Fruit fly (Drosophila melanogaster) whole organism, embryonic: ENCODE measurements around the gene T48.

ENCODE experiments used
- BtbVII ChIP-seq: fragments of 200-800 bp; sonication (Bioruptor generic); optimal IDR thresholded peaks from 3 replicates; lab custom pipeline; 2017; ENCODE audit warnings: missing biosample characterization, mild to moderate bottlenecking, missing genetic modification characterization
- CG10565 ChIP-seq: fragments of 200-800 bp; sonication (Bioruptor generic); optimal IDR thresholded peaks from 3 replicates; lab custom pipeline; 2016; ENCODE audit warnings: missing biosample characterization, mild to moderate bottlenecking, missing genetic modification characterization
- CG10979 ChIP-seq: fragments of 200-800 bp; sonication (Bioruptor generic); optimal IDR thresholded peaks from 2 replicates; lab custom pipeline; 2018; ENCODE audit warnings: missing biosample characterization, mild to moderate bottlenecking, missing genetic modification characterization, moderate library complexity
- CG12942 ChIP-seq: fragments of 200-800 bp; sonication (Bioruptor generic); optimal IDR thresholded peaks from 3 replicates; lab custom pipeline; 2016; ENCODE audit warnings: missing biosample characterization, missing genetic modification characterization
- CG13296 ChIP-seq: fragments of 200-800 bp; sonication (Bioruptor generic); optimal IDR thresholded peaks from 3 replicates; lab custom pipeline; 2018; ENCODE audit warnings: missing biosample characterization, mild to moderate bottlenecking, missing genetic modification characterization
- CG13424 ChIP-seq: fragments of 200-800 bp; sonication (Bioruptor generic); optimal IDR thresholded peaks from 2 replicates; lab custom pipeline; 2019; ENCODE audit warnings: missing biosample characterization, mild to moderate bottlenecking, missing genetic modification characterization, moderate library complexity
- CG14860 ChIP-seq: fragments of 200-800 bp; sonication (Bioruptor generic); IDR thresholded peaks from 3 replicates; pipeline ENCODE4 v1.3.6; 2022; ENCODE audit warnings: missing biosample characterization, missing genetic modification characterization; ENCODE audit not compliant: partially characterized antibody
- CG15269 ChIP-seq: fragments of 200-800 bp; sonication (Bioruptor generic); optimal IDR thresholded peaks from 2 replicates; lab custom pipeline; 2018; ENCODE audit warnings: missing biosample characterization, mild to moderate bottlenecking, missing genetic modification characterization, moderate library complexity
- CG1603 ChIP-seq: fragments of 200-800 bp; sonication (Bioruptor generic); optimal IDR thresholded peaks from 2 replicates; lab custom pipeline; 2019; ENCODE audit warnings: missing biosample characterization, mild to moderate bottlenecking, missing genetic modification characterization, moderate library complexity
- CG1647 ChIP-seq: fragments of 200-800 bp; sonication (Bioruptor generic); optimal IDR thresholded peaks from 3 replicates; lab custom pipeline; 2016; ENCODE audit warnings: missing biosample characterization, missing genetic modification characterization
- CG18262 ChIP-seq: fragments of 200-800 bp; optimal IDR thresholded peaks from 3 replicates; lab custom pipeline; 2019; ENCODE audit warnings: missing biosample characterization, mild to moderate bottlenecking, missing genetic modification characterization, moderate library complexity
- CG18476 ChIP-seq: fragments of 200-800 bp; sonication (Bioruptor generic); optimal IDR thresholded peaks from 2 replicates; lab custom pipeline; 2016; ENCODE audit warnings: missing biosample characterization, mild to moderate bottlenecking, missing genetic modification characterization
- CG34376 ChIP-seq: fragments of 200-800 bp; sonication (Bioruptor generic); optimal IDR thresholded peaks from 2 replicates; lab custom pipeline; 2018; ENCODE audit warnings: missing biosample characterization, mild to moderate bottlenecking, missing genetic modification characterization
- CG42726 ChIP-seq: fragments of 200-800 bp; sonication (Bioruptor generic); IDR thresholded peaks from 2 replicates; pipeline ENCODE4 v1.3.6; 2022; ENCODE audit warnings: missing biosample characterization, missing genetic modification characterization; ENCODE audit not compliant: partially characterized antibody
- CG8944 ChIP-seq: fragments of 200-800 bp; sonication (Bioruptor generic); optimal IDR thresholded peaks from 3 replicates; lab custom pipeline; 2016; ENCODE audit warnings: missing biosample characterization, missing genetic modification characterization
- CTCF ChIP-seq: fragments of 200-800 bp; sonication (Bioruptor generic); optimal IDR thresholded peaks from 2 replicates; lab custom pipeline; 2017; ENCODE audit warnings: missing biosample characterization, mild to moderate bottlenecking, missing genetic modification characterization, moderate library complexity
- CoRest ChIP-seq: fragments of 200-800 bp; sonication (Bioruptor generic); optimal IDR thresholded peaks from 3 replicates; lab custom pipeline; 2018; ENCODE audit warnings: missing biosample characterization, mild to moderate bottlenecking, missing genetic modification characterization, moderate library complexity
- Doc3 ChIP-seq: fragments of 200-800 bp; sonication (Bioruptor generic); IDR thresholded peaks from 3 replicates; pipeline ENCODE4 v1.3.6; 2022; ENCODE audit warnings: missing biosample characterization, missing genetic modification characterization; ENCODE audit not compliant: partially characterized antibody
- PHDP ChIP-seq: fragments of 200-800 bp; sonication (Bioruptor generic); optimal IDR thresholded peaks from 3 replicates; lab custom pipeline; 2018; ENCODE audit warnings: missing biosample characterization, mild to moderate bottlenecking, missing genetic modification characterization, moderate library complexity
- Scr ChIP-seq: fragments of 200-800 bp; sonication (Bioruptor generic); IDR thresholded peaks from 2 replicates; pipeline ENCODE4 v1.3.6; 2022; ENCODE audit warnings: missing biosample characterization, missing genetic modification characterization; ENCODE audit not compliant: partially characterized antibody
- Sry-δ ChIP-seq: fragments of 200-800 bp; sonication (Bioruptor generic); optimal IDR thresholded peaks from 2 replicates; lab custom pipeline; 2016; ENCODE audit warnings: missing biosample characterization, missing genetic modification characterization
- Stat92E ChIP-seq, 3 experiments: fragments of >200 bp in 2 of 3; fragments of 200-800 bp in 1 of 3; sonication (Bioruptor generic) in 1 of 3; optimal IDR thresholded peaks; 2 replicates each; lab custom pipeline; 2017 to 2019; ENCODE audit warnings: missing biosample characterization in 3 of 3, missing genetic modification characterization in 3 of 3, mild to moderate bottlenecking in 1 of 3, moderate library complexity in 1 of 3
- Trl ChIP-seq, 3 experiments: fragments of >200 bp in 2 of 3; fragments of 200-800 bp in 1 of 3; sonication (Bioruptor generic) in 1 of 3; optimal IDR thresholded peaks; 2 replicates in 1 of 3; 3 replicates in 2 of 3; lab custom pipeline; 2016 to 2017; ENCODE audit warnings: missing biosample characterization in 1 of 3, missing genetic modification characterization in 1 of 3
- Vsx1 ChIP-seq: fragments of 200-800 bp; sonication (Bioruptor generic); optimal IDR thresholded peaks from 2 replicates; lab custom pipeline; 2017; ENCODE audit warnings: missing biosample characterization, mild to moderate bottlenecking, missing genetic modification characterization, missing genetic modification reagents
- Xrp1 ChIP-seq: fragments of 200-800 bp; sonication (Bioruptor generic); IDR thresholded peaks from 2 replicates; pipeline ENCODE4 v1.3.6; 2022; ENCODE audit warnings: missing biosample characterization, missing genetic modification characterization
- al ChIP-seq: fragments of 200-800 bp; sonication (Bioruptor generic); IDR thresholded peaks from 2 replicates; pipeline ENCODE4 v1.3.6; 2022; ENCODE audit warnings: missing biosample characterization, missing genetic modification characterization
- amos ChIP-seq: fragments of 200-800 bp; sonication (Bioruptor generic); IDR thresholded peaks from 2 replicates; pipeline ENCODE4 v1.3.6; 2022; ENCODE audit warnings: missing biosample characterization, missing genetic modification characterization; ENCODE audit not compliant: partially characterized antibody
- bbx ChIP-seq: fragments of 200-800 bp; sonication (Bioruptor generic); IDR thresholded peaks from 2 replicates; pipeline ENCODE4 v1.3.6; 2022; ENCODE audit warnings: missing biosample characterization, missing genetic modification characterization; ENCODE audit not compliant: partially characterized antibody
- bsh ChIP-seq, 2 experiments: fragments of 200-800 bp; sonication (Bioruptor generic); optimal IDR thresholded peaks; 2 replicates each; lab custom pipeline; 2017 to 2018; ENCODE audit warnings: mild to moderate bottlenecking in 2 of 2, missing biosample characterization in 2 of 2, missing genetic modification characterization in 2 of 2, moderate library complexity in 1 of 2
- eve ChIP-seq, 2 experiments: fragments of >200 bp; optimal IDR thresholded peaks; 2 replicates each; lab custom pipeline; 2017; ENCODE audit warnings: missing biosample characterization in 2 of 2, missing genetic modification characterization in 2 of 2
- gcm2 ChIP-seq: fragments of 200-800 bp; sonication (Bioruptor generic); optimal IDR thresholded peaks from 2 replicates; lab custom pipeline; 2016; ENCODE audit warnings: missing biosample characterization, missing genetic modification characterization
- h ChIP-seq: fragments of >200 bp; optimal IDR thresholded peaks from 2 replicates; lab custom pipeline; 2017
- hbn ChIP-seq: fragments of 200-800 bp; sonication (Bioruptor generic); IDR thresholded peaks from 2 replicates; pipeline ENCODE4 v1.3.6; 2022; ENCODE audit warnings: missing biosample characterization, missing genetic modification characterization; ENCODE audit not compliant: partially characterized antibody
- inv ChIP-seq: fragments of 200-800 bp; sonication (Bioruptor generic); IDR thresholded peaks from 2 replicates; pipeline ENCODE4 v1.3.6; 2022; ENCODE audit warnings: missing biosample characterization, missing genetic modification characterization; ENCODE audit not compliant: partially characterized antibody
- ken ChIP-seq: fragments of 200-800 bp; sonication (Bioruptor generic); IDR thresholded peaks from 3 replicates; pipeline ENCODE4 v1.3.6; 2022; ENCODE audit warnings: missing biosample characterization, missing genetic modification characterization
- lbe ChIP-seq: fragments of 200-800 bp; sonication (Bioruptor generic); optimal IDR thresholded peaks from 2 replicates; lab custom pipeline; 2016; ENCODE audit warnings: missing biosample characterization, mild to moderate bottlenecking, missing genetic modification characterization
- mld ChIP-seq: fragments of 200-800 bp; sonication (Bioruptor generic); IDR thresholded peaks from 3 replicates; pipeline ENCODE4 v1.3.6; 2022; ENCODE audit warnings: missing biosample characterization, missing genetic modification characterization; ENCODE audit not compliant: partially characterized antibody
- nau ChIP-seq: fragments of 200-800 bp; sonication (Bioruptor generic); optimal IDR thresholded peaks from 3 replicates; lab custom pipeline; 2017; ENCODE audit warnings: missing biosample characterization, mild to moderate bottlenecking, missing genetic modification characterization, missing genetic modification reagents
- nerfin-1 ChIP-seq: fragments of 200-800 bp; sonication (Bioruptor generic); optimal IDR thresholded peaks from 3 replicates; lab custom pipeline; 2019; ENCODE audit warnings: missing biosample characterization, mild to moderate bottlenecking, missing genetic modification characterization, moderate library complexity
- nerfin-2 ChIP-seq: fragments of 200-800 bp; sonication (Bioruptor generic); IDR thresholded peaks from 2 replicates; pipeline ENCODE4 v1.3.6; 2022; ENCODE audit warnings: missing biosample characterization, missing genetic modification characterization; ENCODE audit not compliant: partially characterized antibody
- pho ChIP-seq: fragments of 200-800 bp; sonication (Bioruptor generic); optimal IDR thresholded peaks from 2 replicates; lab custom pipeline; 2016; ENCODE audit warnings: missing biosample characterization, missing genetic modification characterization
- pros ChIP-seq: fragments of 200-800 bp; sonication (Bioruptor generic); optimal IDR thresholded peaks from 3 replicates; lab custom pipeline; 2019; ENCODE audit warnings: missing biosample characterization, mild to moderate bottlenecking, missing genetic modification characterization, moderate library complexity
- run ChIP-seq: fragments of 200-800 bp; sonication (Bioruptor generic); optimal IDR thresholded peaks from 3 replicates; lab custom pipeline; 2018; ENCODE audit warnings: missing biosample characterization, mild to moderate bottlenecking, missing genetic modification characterization
- scrt ChIP-seq: fragments of 200-800 bp; sonication (Bioruptor generic); optimal IDR thresholded peaks from 2 replicates; lab custom pipeline; 2018; ENCODE audit warnings: missing biosample characterization, mild to moderate bottlenecking, missing genetic modification characterization, moderate library complexity
- sens ChIP-seq: fragments of 200-800 bp; sonication (Bioruptor generic); peaks from one replicate; lab custom pipeline; 2016; ENCODE audit warnings: missing biosample characterization, missing genetic modification characterization
- vnd ChIP-seq: fragments of 200-800 bp; sonication (Bioruptor generic); IDR thresholded peaks from 3 replicates; pipeline ENCODE4 v1.3.6; 2022; ENCODE audit warnings: missing biosample characterization, missing genetic modification characterization; ENCODE audit not compliant: partially characterized antibody
- vvl ChIP-seq: fragments of 200-800 bp; sonication (Bioruptor generic); IDR thresholded peaks from 2 replicates; pipeline ENCODE4 v1.3.6; 2022; ENCODE audit warnings: missing biosample characterization, missing genetic modification characterization

Gene T48

dm6 chr3R:26947296-26947880 lies 65.9 kb downstream of the T48 start, which contains the start of gene Spag1 (continued):
- TF ChIP-seq hbn (GFP tag; lab: Robert Waterston, UW) (peak; percentile 43; the same call in 1 of the 2 replicates), bbx (peak; percentile 88), nerfin-2 (GFP tag; lab: Robert Waterston, UW) (peak; percentile 64; the same call in 1 of the 2 replicates), CG42726 (GFP tag; lab: Robert Waterston, UW) (peak; percentile 85; the same call in 1 of the 2 replicates), Scr (GFP tag; lab: Robert Waterston, UW) (peak; percentile 77), vvl (GFP tag; lab: Robert Waterston, UW) (peak; percentile 16; the same call in 1 of the 2 replicates), amos (peak; percentile 82), BtbVII (peak; percentile 24), CG13424 (tag; lab: Kevin White, UChicago) (no peak), PHDP (tag; lab: Kevin White, UChicago) (peak; percentile 30), CG14860 (GFP tag; lab: Robert Waterston, UW) (peak; percentile 77), Sry-δ (GFP tag; lab: Kevin White, UChicago) (no peak), gcm2 (GFP tag; lab: Kevin White, UChicago) (no peak), nau (GFP tag; lab: Kevin White, UChicago) (peak; percentile 29), pho (GFP tag; lab: Kevin White, UChicago) (no peak), CG12942 (GFP tag; lab: Kevin White, UChicago) (no peak), CG15269 (tag; lab: Kevin White, UChicago) (no peak), scrt (peak; percentile 13), CG1647 (GFP tag; lab: Kevin White, UChicago) (no peak), inv (peak; percentile 35; the same call in 1 of the 2 replicates), nerfin-1 (peak; percentile 32), Vsx1 (peak; percentile 9), Stat92E (GFP tag; optimal IDR thresholded peaks at IDR 0.05; lab: Kevin White, UChicago) (peak in 1 of 3 experiments; percentile 83), CG10979 (tag; lab: Kevin White, UChicago) (peak; percentile 6), CoRest (no peak), mld (peak; percentile 85), Doc3 (GFP tag; lab: Robert Waterston, UW) (peak; percentile 51; the same call in 1 of the 3 replicates), eve (GFP tag; optimal IDR thresholded peaks at IDR 0.05; lab: Kevin White, UChicago) (peak in 1 of 2 experiments; percentile 85), pros (GFP tag; lab: Kevin White, UChicago) (peak; percentile 71), CG10565 (GFP tag; lab: Kevin White, UChicago) (no peak), run (tag; lab: Kevin White, UChicago) (no peak), CG8944 (no peak), CG1603 (no peak), al (GFP tag; lab: Robert Waterston, UW) (no peak), ken (GFP tag; lab: Robert Waterston, UW) (no peak), CG18262 (peak; percentile 22), vnd (GFP tag; lab: Robert Waterston, UW) (peak; percentile 76; the same call in 2 of the 3 replicates), h (lab: Kevin White, UChicago) (no peak), Xrp1 (0 out of 2 replicates have a peak, but pooled peaks have one; percentile 9), Trl (optimal IDR thresholded peaks at IDR 0.05; lab: Kevin White, UChicago) (no peak), Trl (GFP tag; optimal IDR thresholded peaks at IDR 0.05; lab: Kevin White, UChicago) (no peak), CTCF (GFP tag; lab: Kevin White, UChicago) (no peak), CG18476 (GFP tag; lab: Kevin White, UChicago) (no peak), bsh (GFP tag; optimal IDR thresholded peaks at IDR 0.05; lab: Kevin White, UChicago) (peak in 1 of 2 experiments; percentile 18), lbe (GFP tag; lab: Kevin White, UChicago) (peak; percentile 64), CG34376 (peak; percentile 85), CG13296 (GFP tag; lab: Kevin White, UChicago) (peak; percentile 15), sens (GFP tag; lab: Kevin White, UChicago) (peak; percentile 69)
